Fruit fly (Drosophila melanogaster): ENCODE results near the gene CG42337.

dm6 chr3L:21196563-21196962 is 3.4 kb upstream of the CG42337 start, which contains the start of the genes Targ3 and park:
- TF ChIP-seq HmgD (GFP tag; optimal IDR thresholded peaks at IDR 0.05) (peak; percentile 45), ro (GFP tag; IDR thresholded peaks at IDR 0.05) (no peak), CG6791 (GFP tag; IDR thresholded peaks at IDR 0.05; ENCODE audit: partially characterized antibody) (no peak), slou (GFP tag; optimal IDR thresholded peaks at IDR 0.05) (no peak), mam (GFP tag; optimal IDR thresholded peaks at IDR 0.05) (peak; percentile 27), CG3065 (GFP tag; optimal IDR thresholded peaks at IDR 0.05) (no peak), p53 (GFP tag; optimal IDR thresholded peaks at IDR 0.05) (no peak), CG11723 (GFP tag; optimal IDR thresholded peaks at IDR 0.05) (no peak)

All from whole organism, embryonic.